Worm (Caenorhabditis elegans): ENCODE measurements around the gene sti-1.

DNA sequence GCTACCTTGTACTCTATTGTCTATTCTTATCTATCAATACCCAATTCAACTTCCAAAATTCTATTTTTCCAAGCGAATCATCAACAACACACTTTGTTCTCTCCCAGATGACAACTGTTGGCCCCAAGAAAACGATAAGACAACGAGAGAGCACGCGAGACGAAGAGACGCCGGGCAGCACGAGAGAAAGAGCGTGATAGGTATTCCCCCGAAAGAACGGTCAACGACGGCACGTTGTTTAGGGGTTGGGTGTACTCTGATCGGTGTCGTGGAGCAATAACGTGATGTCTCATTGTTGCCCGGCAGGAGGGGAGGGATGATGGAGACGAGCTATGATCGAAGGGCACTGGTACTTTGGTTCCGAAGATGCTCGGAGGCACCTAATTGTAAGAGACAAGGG, 42.0 kb upstream of the sti-1 start:
- TF ChIP-seq aly-2 (tag; optimal IDR thresholded peaks at IDR 0.05) = no peak
- peak; percentile 42 for TF ChIP-seq snpc-4 (tag; optimal IDR thresholded peaks at IDR 0.05)
- TF ChIP-seq skn-1 (tag; optimal IDR thresholded peaks at IDR 0.05) = no peak
- no peak for TF ChIP-seq lin-39 (tag; optimal IDR thresholded peaks at IDR 0.05)
- peak; percentile 39 for TF ChIP-seq nhr-77 (tag; optimal IDR thresholded peaks at IDR 0.05)
- no peak for TF ChIP-seq ZK546.5 (tag; optimal IDR thresholded peaks at IDR 0.05)
- no peak for TF ChIP-seq ztf-11 (tag; optimal IDR thresholded peaks at IDR 0.05)
- no peak for TF ChIP-seq lin-11 (tag; optimal IDR thresholded peaks at IDR 0.05)

All from whole organism, L2 larva.